Worm (Caenorhabditis elegans) whole organism, L1 larva: ENCODE data around the gene H41C03.2.
A peak's percentile ranks its signal among the peaks of the same experiment; 100 is the strongest.

Experiments used
- C16A3.4 ChIP-seq: fragments of 150-350 bp; optimal IDR thresholded peaks from 2 replicates; lab custom pipeline; 2014; ENCODE audit warnings: missing biosample characterization, missing genetic modification characterization
- F16B12.6 ChIP-seq: fragments of 150-350 bp; optimal IDR thresholded peaks from 2 replicates; lab custom pipeline; 2014; ENCODE audit warnings: missing biosample characterization, missing genetic modification characterization
- Y116A8C.19 ChIP-seq: sonication (generic microtip); optimal IDR thresholded peaks from 2 replicates; lab custom pipeline; 2016; ENCODE audit warnings: missing compliant biosample characterization, missing genetic modification characterization, borderline replicate concordance
- aha-1 ChIP-seq: fragments of 150-350 bp; optimal IDR thresholded peaks from 2 replicates; lab custom pipeline; 2014; ENCODE audit warnings: missing biosample characterization, missing genetic modification characterization
- ceh-90 ChIP-seq: sonication (generic microtip); optimal IDR thresholded peaks from 2 replicates; lab custom pipeline; 2016; ENCODE audit warnings: missing genetic modification characterization, missing compliant biosample characterization
- dsc-1 ChIP-seq: sonication (generic microtip); optimal IDR thresholded peaks from 2 replicates; lab custom pipeline; 2016; ENCODE audit warnings: mild to moderate bottlenecking, missing genetic modification characterization, missing compliant biosample characterization
- efl-1 ChIP-seq, 4 experiments: fragments of 150-350 bp; optimal IDR thresholded peaks in 3 of 4; peaks in 1 of 4; 1 replicate in 1 of 4; 2 replicates in 3 of 4; lab custom pipeline; 2014; ENCODE audit warnings: missing biosample characterization in 2 of 4, missing genetic modification characterization in 2 of 4, missing genetic modification reagents in 2 of 4
- egl-27 ChIP-seq, 2 experiments: fragments of 150-350 bp in 1 of 2; sonication (generic microtip); optimal IDR thresholded peaks; 3 replicates each; lab custom pipeline; 2017 to 2018; ENCODE audit warnings: missing biosample characterization in 2 of 2, missing genetic modification characterization in 2 of 2, missing genetic modification reagents in 2 of 2
- elt-2 ChIP-seq: sonication (generic microtip); optimal IDR thresholded peaks from 2 replicates; lab custom pipeline; 2016; ENCODE audit warnings: missing genetic modification characterization, mild to moderate bottlenecking, inconsistent platforms, missing compliant biosample characterization, missing genetic modification reagents
- elt-3 ChIP-seq, 6 experiments: fragments of 150-350 bp in 1 of 6; sonication (generic microtip); optimal IDR thresholded peaks; 2 replicates each; lab custom pipeline; 2017 to 2018; ENCODE audit warnings: missing biosample characterization in 6 of 6, missing genetic modification characterization in 6 of 6, inconsistent platforms in 1 of 6
- fkh-10 ChIP-seq: sonication (generic microtip); optimal IDR thresholded peaks from 2 replicates; lab custom pipeline; 2017; ENCODE audit warnings: missing biosample characterization, missing genetic modification reagents, missing genetic modification characterization
- fkh-4 ChIP-seq: sonication (generic microtip); optimal IDR thresholded peaks from 2 replicates; lab custom pipeline; 2016; ENCODE audit warnings: missing compliant biosample characterization, missing genetic modification characterization, borderline replicate concordance
- fkh-8 ChIP-seq: sonication (generic microtip); optimal IDR thresholded peaks from 2 replicates; lab custom pipeline; 2016; ENCODE audit warnings: mild to moderate bottlenecking, missing genetic modification characterization, missing compliant biosample characterization
- grh-1 ChIP-seq: fragments of 200-800 bp; sonication (Bioruptor generic); IDR thresholded peaks from 2 replicates; pipeline ENCODE4 v1.3.6; 2022; ENCODE audit warnings: missing genetic modification reagents, missing genetic modification characterization, missing compliant biosample characterization
- hpl-2 ChIP-seq: fragments of 150-350 bp; optimal IDR thresholded peaks from 2 replicates; lab custom pipeline; 2014; ENCODE audit warnings: missing biosample characterization, missing genetic modification reagents, missing genetic modification characterization
- irx-1 ChIP-seq: sonication (generic microtip); optimal IDR thresholded peaks from 2 replicates; lab custom pipeline; 2016; ENCODE audit warnings: missing genetic modification characterization, missing compliant biosample characterization
- lir-3 ChIP-seq: sonication (generic microtip); optimal IDR thresholded peaks from 2 replicates; lab custom pipeline; 2016; ENCODE audit warnings: mild to moderate bottlenecking, missing genetic modification characterization, moderate library complexity, missing compliant biosample characterization; ENCODE audit not compliant: poor library complexity
- lsy-2 ChIP-seq, 2 experiments: fragments of 150-350 bp; optimal IDR thresholded peaks; 2 replicates each; lab custom pipeline; 2014; ENCODE audit warnings: missing biosample characterization in 2 of 2, missing genetic modification characterization in 2 of 2
- mdl-1 ChIP-seq, 2 experiments: fragments of 150-350 bp; optimal IDR thresholded peaks; 2 replicates each; lab custom pipeline; 2014 to 2017; ENCODE audit warnings: missing biosample characterization in 2 of 2, missing genetic modification characterization in 2 of 2, inconsistent platforms in 1 of 2
- mef-2 ChIP-seq: fragments of 150-350 bp; optimal IDR thresholded peaks from 2 replicates; lab custom pipeline; 2014; ENCODE audit warnings: missing biosample characterization, missing genetic modification characterization
- mep-1 ChIP-seq: fragments of 150-350 bp; optimal IDR thresholded peaks from 2 replicates; lab custom pipeline; 2014; ENCODE audit warnings: missing biosample characterization, missing genetic modification characterization
- nhr-12 ChIP-seq: sonication (generic microtip); optimal IDR thresholded peaks from 2 replicates; lab custom pipeline; 2017; ENCODE audit warnings: missing biosample characterization, missing genetic modification characterization
- nhr-71 ChIP-seq: sonication (generic microtip); optimal IDR thresholded peaks from 2 replicates; lab custom pipeline; 2016; ENCODE audit warnings: mild to moderate bottlenecking, missing genetic modification characterization, moderate library complexity, missing compliant biosample characterization
- nhr-77 ChIP-seq: fragments of 150-350 bp; optimal IDR thresholded peaks from 2 replicates; lab custom pipeline; 2014; ENCODE audit warnings: missing biosample characterization, missing genetic modification characterization
- nhr-85 ChIP-seq: sonication (generic microtip); peaks from one replicate; lab custom pipeline; 2016; ENCODE audit warnings: missing genetic modification characterization, inconsistent platforms, missing compliant biosample characterization
- pqm-1 ChIP-seq: sonication (generic microtip); optimal IDR thresholded peaks from 3 replicates; lab custom pipeline; 2017; ENCODE audit warnings: missing biosample characterization, missing genetic modification characterization
- rnt-1 ChIP-seq: sonication (generic microtip); optimal IDR thresholded peaks from 2 replicates; lab custom pipeline; 2016; ENCODE audit warnings: mild to moderate bottlenecking, missing genetic modification characterization, moderate library complexity, missing compliant biosample characterization
- skn-1 ChIP-seq: fragments of 150-350 bp; optimal IDR thresholded peaks from 2 replicates; lab custom pipeline; 2014; ENCODE audit warnings: missing biosample characterization, missing genetic modification characterization
- snpc-4 ChIP-seq: fragments of 150-350 bp; optimal IDR thresholded peaks from 2 replicates; lab custom pipeline; 2014; ENCODE audit warnings: missing biosample characterization, missing genetic modification characterization
- sox-4 ChIP-seq: sonication (generic microtip); optimal IDR thresholded peaks from 2 replicates; lab custom pipeline; 2016; ENCODE audit warnings: missing genetic modification characterization, missing compliant biosample characterization
- tbx-2 ChIP-seq: sonication (generic microtip); optimal IDR thresholded peaks from 2 replicates; lab custom pipeline; 2016; ENCODE audit warnings: missing genetic modification characterization, missing compliant biosample characterization
- tlp-1 ChIP-seq: fragments of 150-350 bp; optimal IDR thresholded peaks from 2 replicates; lab custom pipeline; 2014; ENCODE audit warnings: missing biosample characterization, missing genetic modification characterization
- unc-30 ChIP-seq: sonication (generic microtip); optimal IDR thresholded peaks from 2 replicates; lab custom pipeline; 2017; ENCODE audit warnings: missing biosample characterization, missing genetic modification characterization
- unc-62 ChIP-seq: fragments of 150-350 bp; optimal IDR thresholded peaks from 2 replicates; lab custom pipeline; 2014; ENCODE audit warnings: missing biosample characterization, missing genetic modification reagents, missing genetic modification characterization
- unc-98 ChIP-seq: fragments of 200-800 bp; sonication (Bioruptor generic); IDR thresholded peaks from 2 replicates; pipeline ENCODE4 v1.3.6; 2022; ENCODE audit warnings: missing genetic modification characterization, missing compliant biosample characterization
- vab-15 ChIP-seq: sonication (generic microtip); optimal IDR thresholded peaks from 2 replicates; lab custom pipeline; 2017; ENCODE audit warnings: missing genotype, mild to moderate bottlenecking, missing genetic modification characterization, missing compliant biosample characterization
- xbp-1 ChIP-seq: sonication (generic microtip); optimal IDR thresholded peaks from 2 replicates; lab custom pipeline; 2016; ENCODE audit warnings: missing genetic modification characterization, missing compliant biosample characterization
- ztf-11 ChIP-seq, 2 experiments: sonication (generic microtip); optimal IDR thresholded peaks; 2 replicates each; lab custom pipeline; 2016 to 2017; ENCODE audit warnings: missing genetic modification characterization in 2 of 2, missing biosample characterization in 1 of 2, missing compliant biosample characterization in 1 of 2

H41C03.2 gene

DNA sequence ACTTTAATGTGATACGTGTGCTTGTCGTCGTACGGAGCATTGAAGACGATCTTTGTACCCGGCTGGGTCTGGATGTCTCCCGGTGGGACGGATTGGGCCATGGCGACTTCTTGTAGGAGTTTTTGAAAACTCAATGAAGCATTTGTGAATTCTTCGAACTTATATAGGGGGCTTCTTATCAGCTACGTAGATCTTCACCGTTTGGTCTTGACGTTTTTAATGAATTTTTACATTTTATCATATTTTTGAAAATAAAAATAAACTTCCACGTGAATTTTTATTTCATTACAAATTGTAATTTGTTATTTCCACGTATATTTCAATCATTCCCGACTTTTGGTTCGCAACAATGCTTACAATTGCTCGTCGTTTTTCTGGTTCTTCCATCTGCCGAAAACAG is 41.7 kb downstream of the H41C03.2 start, which contains the start of the genes msp-64 and ZK1248.5:
TSS of gene msp-64 (minus strand) at position 101 of the 400 bp plus-strand sequence.
TSS of gene ZK1248.5 (plus strand) at position 285 of the 400 bp plus-strand sequence.
- TF ChIP-seq irx-1 (tag; lab: Kevin White, UChicago) (no peak), hpl-2 (GFP tag; lab: Kevin White, UChicago) (no peak), tlp-1 (tag; lab: Kevin White, UChicago) (no peak), C16A3.4 (tag; lab: Kevin White, UChicago) (no peak), egl-27 (tag; optimal IDR thresholded peaks at IDR 0.05; lab: Kevin White, UChicago) (no peak), F16B12.6 (no peak)

DNA sequence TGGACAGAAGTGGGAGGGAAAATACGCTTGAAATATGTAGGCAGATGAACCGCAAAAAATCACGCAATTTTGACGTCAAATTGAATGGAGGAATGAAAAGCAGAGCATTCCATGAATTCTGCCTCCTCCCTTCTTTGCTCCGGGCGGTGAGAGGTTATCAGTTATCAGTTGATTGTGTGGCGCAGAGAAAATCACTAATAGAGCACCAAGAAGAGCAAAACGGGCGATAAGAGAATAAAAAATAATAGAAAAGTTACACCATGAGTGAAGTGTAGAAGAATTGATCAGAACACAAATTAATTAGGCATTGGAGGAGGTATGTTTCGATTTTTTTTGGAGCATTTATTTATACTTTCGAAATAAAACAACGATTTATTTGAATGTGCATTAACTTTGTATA is 45.3 kb downstream of the H41C03.2 start:
- no peak for TF ChIP-seq efl-1 (optimal IDR thresholded peaks at IDR 0.05; lab: Kevin White, UChicago)
- peak in 1 of 2 experiments; percentile 84 for TF ChIP-seq efl-1 (GFP tag; optimal IDR thresholded peaks at IDR 0.05 in 1 of 2; lab: Kevin White, UChicago)
- TF ChIP-seq ztf-11 (tag; optimal IDR thresholded peaks at IDR 0.05; lab: Kevin White, UChicago) = no peak
- TF ChIP-seq elt-2 (tag; lab: Kevin White, UChicago) = peak; percentile 84

DNA sequence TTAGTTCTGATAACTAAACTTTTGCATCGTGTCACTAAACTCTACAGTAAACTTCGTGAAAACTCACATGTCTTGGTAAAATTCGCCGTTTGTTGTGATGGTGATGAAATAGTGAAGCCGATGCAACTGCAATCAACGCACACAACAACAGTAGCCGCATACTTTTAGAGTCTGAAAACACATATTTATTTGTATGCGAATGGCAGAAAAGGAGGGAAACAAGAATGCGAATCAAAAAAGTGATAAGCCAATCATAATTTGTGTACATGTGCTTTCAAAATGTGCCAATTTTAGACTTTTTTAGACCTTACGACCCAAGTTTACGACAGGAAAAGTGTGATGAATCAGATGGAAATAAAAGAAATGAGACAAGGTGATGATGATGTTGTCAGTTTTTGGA is 46.6 kb downstream of the H41C03.2 start, which contains the start of gene K05F1.10:
TSS of gene K05F1.10 (minus strand) at position 171 of the 400 bp plus-strand sequence.
- TF ChIP-seq elt-2 (tag; lab: Kevin White, UChicago) (peak; percentile 64), fkh-10 (no peak), efl-1 (optimal IDR thresholded peaks at IDR 0.05; lab: Kevin White, UChicago) (no peak), efl-1 (GFP tag; optimal IDR thresholded peaks at IDR 0.05 in 1 of 2; lab: Kevin White, UChicago) (peak in 1 of 2 experiments; percentile 51)

DNA sequence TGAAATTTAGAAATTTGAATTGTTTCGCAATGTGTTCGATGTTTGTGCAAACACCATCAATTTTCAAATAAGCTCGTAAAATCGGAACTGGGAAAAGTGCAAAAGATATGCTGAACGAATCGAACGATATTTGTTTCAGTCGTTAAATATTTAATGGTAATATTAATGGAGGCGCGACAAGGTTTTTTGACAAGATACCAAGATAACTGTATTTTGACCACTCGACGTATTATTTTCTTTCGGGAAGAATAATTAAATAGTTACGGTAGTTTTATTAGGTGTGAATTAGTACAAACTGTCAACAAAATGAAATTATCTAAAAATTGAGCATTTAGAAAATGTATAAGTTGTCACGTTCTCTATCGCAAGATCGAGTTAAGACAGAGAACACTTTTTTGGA is 47.6 kb downstream of the H41C03.2 start:
- no peak for TF ChIP-seq unc-30
- TF ChIP-seq nhr-12 = no peak
- no peak for TF ChIP-seq xbp-1
- no peak for TF ChIP-seq mef-2 (tag; lab: Kevin White, UChicago)
- TF ChIP-seq fkh-8 (tag; lab: Kevin White, UChicago) = no peak
- TF ChIP-seq snpc-4 (tag; lab: Kevin White, UChicago) = no peak
- no peak for TF ChIP-seq skn-1
- no peak for TF ChIP-seq fkh-4 (tag; lab: Kevin White, UChicago)
- no peak for TF ChIP-seq tlp-1 (tag; lab: Kevin White, UChicago)
- TF ChIP-seq nhr-71 (tag; lab: Kevin White, UChicago) = no peak
- no peak for TF ChIP-seq Y116A8C.19 (tag; lab: Kevin White, UChicago)
- TF ChIP-seq vab-15 = no peak
- no peak for TF ChIP-seq pqm-1 (tag; lab: Kevin White, UChicago)
- TF ChIP-seq grh-1 (GFP tag; lab: Robert Waterston, UW) = no peak
- TF ChIP-seq mdl-1 (tag; optimal IDR thresholded peaks at IDR 0.05; lab: Kevin White, UChicago) = no peak
- TF ChIP-seq sox-4 = no peak
- no peak for TF ChIP-seq dsc-1 (tag; lab: Kevin White, UChicago)

- no peak for TF ChIP-seq unc-62 (GFP tag; lab: Kevin White, UChicago)
- TF ChIP-seq ceh-90 (tag; lab: Kevin White, UChicago) = no peak
- no peak for TF ChIP-seq mep-1 (tag; lab: Kevin White, UChicago)
- TF ChIP-seq F16B12.6 = no peak
- TF ChIP-seq nhr-71 (tag; lab: Kevin White, UChicago) = no peak
- TF ChIP-seq fkh-10 = no peak
- no peak for TF ChIP-seq lsy-2 (tag; optimal IDR thresholded peaks at IDR 0.05; lab: Kevin White, UChicago)
- TF ChIP-seq tbx-2 (tag; lab: Kevin White, UChicago) = no peak
- no peak for TF ChIP-seq aha-1 (tag; lab: Kevin White, UChicago)
- no peak for TF ChIP-seq nhr-85
- no peak for TF ChIP-seq ztf-11 (tag; optimal IDR thresholded peaks at IDR 0.05; lab: Kevin White, UChicago)
- TF ChIP-seq hpl-2 (GFP tag; lab: Kevin White, UChicago) = no peak
- no peak for TF ChIP-seq lir-3 (tag; lab: Kevin White, UChicago)
- TF ChIP-seq elt-3 (tag; optimal IDR thresholded peaks at IDR 0.05; lab: Kevin White, UChicago) = no peak
- TF ChIP-seq nhr-77 (tag; lab: Kevin White, UChicago) = no peak
- TF ChIP-seq efl-1 (optimal IDR thresholded peaks at IDR 0.05; lab: Kevin White, UChicago) = no peak
- no peak for TF ChIP-seq efl-1 (GFP tag; optimal IDR thresholded peaks at IDR 0.05 in 1 of 2; lab: Kevin White, UChicago)
- TF ChIP-seq unc-98 = no peak
- no peak for TF ChIP-seq rnt-1 (tag; lab: Kevin White, UChicago)
- TF ChIP-seq egl-27 (tag; optimal IDR thresholded peaks at IDR 0.05; lab: Kevin White, UChicago) = no peak
- no peak for TF ChIP-seq fkh-8 (tag; lab: Kevin White, UChicago)
These were observed 50.8 kb downstream of the H41C03.2 start, which contains the start of the genes K05F1.9 and K05F1.1 for ce11 chrII:5801075-5801474. Gene K05F1.9, minus strand, starts transcription at chrII:5801175. Gene K05F1.1, plus strand, starts transcription at chrII:5801382.
